Worm (Caenorhabditis elegans) whole organism, L1 larva: ENCODE results near the gene C29F7.3.

Experiments used
- egl-27 ChIP-seq, 2 experiments: fragments of 150-350 bp in 1 of 2; sonication (generic microtip); optimal IDR thresholded peaks; 3 replicates each; lab custom pipeline; 2017 to 2018; ENCODE audit warnings: missing biosample characterization in 2 of 2, missing genetic modification characterization in 2 of 2, missing genetic modification reagents in 2 of 2
- mep-1 ChIP-seq: fragments of 150-350 bp; optimal IDR thresholded peaks from 2 replicates; lab custom pipeline; 2014; ENCODE audit warnings: missing biosample characterization, missing genetic modification characterization
- nhr-11 ChIP-seq: fragments of 150-350 bp; optimal IDR thresholded peaks from 2 replicates; lab custom pipeline; 2014; ENCODE audit warnings: missing biosample characterization, missing genetic modification characterization
- unc-62 ChIP-seq: fragments of 150-350 bp; optimal IDR thresholded peaks from 2 replicates; lab custom pipeline; 2014; ENCODE audit warnings: missing biosample characterization, missing genetic modification reagents, missing genetic modification characterization
- xbp-1 ChIP-seq: sonication (generic microtip); optimal IDR thresholded peaks from 2 replicates; lab custom pipeline; 2016; ENCODE audit warnings: missing genetic modification characterization, missing compliant biosample characterization

- TF ChIP-seq nhr-11 (tag; lab: Kevin White, UChicago): no peak
- TF ChIP-seq unc-62 (GFP tag; lab: Kevin White, UChicago): no peak
- TF ChIP-seq xbp-1 (tag; lab: Kevin White, UChicago): no peak
- no peak for TF ChIP-seq egl-27 (tag; optimal IDR thresholded peaks at IDR 0.05; lab: Kevin White, UChicago)
- no peak for TF ChIP-seq mep-1
Measured at ce11 chrX:13444267-13444666, 24.5 kb upstream of the C29F7.3 start.
